Fruit fly (Drosophila melanogaster): ENCODE measurements around the gene CG13287.

Gene CG13287

dm6 chr3L:5920778-5921177 lies 38.7 kb downstream of the CG13287 start (continued):
- TF ChIP-seq hkb (optimal IDR thresholded peaks at IDR 0.05) (no peak), hkb (GFP tag; IDR thresholded peaks at IDR 0.05) (peak; percentile 42; the same call in 1 of the 2 replicates), Blimp-1 (GFP tag; optimal IDR thresholded peaks at IDR 0.05) (peak; percentile 22), CG8290 (GFP tag; optimal IDR thresholded peaks at IDR 0.05) (no peak), CG8290 (tag; optimal IDR thresholded peaks at IDR 0.05) (peak in 1 of 2 experiments; percentile 5), CG33557 (GFP tag; optimal IDR thresholded peaks at IDR 0.05) (no peak), CG12659 (GFP tag; optimal IDR thresholded peaks at IDR 0.05) (no peak), CG4707 (GFP tag; optimal IDR thresholded peaks at IDR 0.05) (no peak), CG7987 (GFP tag; optimal IDR thresholded peaks at IDR 0.05) (no peak), Hr3 (GFP tag; optimal IDR thresholded peaks at IDR 0.05) (no peak), crp (GFP tag; optimal IDR thresholded peaks at IDR 0.05) (peak in 1 of 2 experiments; percentile 71), CG12155 (GFP tag; optimal IDR thresholded peaks at IDR 0.05) (no peak), CG11723 (GFP tag; optimal IDR thresholded peaks at IDR 0.05) (no peak), cwo (GFP tag; optimal IDR thresholded peaks at IDR 0.05) (peak; percentile 0), CG11504 (tag; optimal IDR thresholded peaks at IDR 0.05) (no peak), CG17802 (tag; optimal IDR thresholded peaks at IDR 0.05) (no peak), pan (optimal IDR thresholded peaks at IDR 0.05) (no peak), pan (GFP tag; optimal IDR thresholded peaks at IDR 0.05 in 1 of 2, IDR thresholded peaks at IDR 0.05 in 1 of 2) (no peak), HLH54F (GFP tag; optimal IDR thresholded peaks at IDR 0.05) (no peak), Awh (GFP tag; IDR thresholded peaks at IDR 0.05) (0 out of 2 replicates have a peak, but pooled peaks have one; percentile 9), GATAe (GFP tag; conservative IDR thresholded peaks at IDR 0.05) (no peak)

- TF ChIP-seq crol (GFP tag; IDR thresholded peaks at IDR 0.05) = peak; percentile 67
- TF ChIP-seq so (GFP tag; IDR thresholded peaks at IDR 0.05) = no peak
- TF ChIP-seq nerfin-2 (GFP tag; IDR thresholded peaks at IDR 0.05; ENCODE audit: partially characterized antibody) = no peak
- no peak for TF ChIP-seq caup (GFP tag; optimal IDR thresholded peaks at IDR 0.05; ENCODE audit: severe bottlenecking)
- peak; percentile 1 for TF ChIP-seq MESR4 (GFP tag; optimal IDR thresholded peaks at IDR 0.05)
- TF ChIP-seq CG11695 (GFP tag; IDR thresholded peaks at IDR 0.05) = no peak
- TF ChIP-seq CG12769 (tag; optimal IDR thresholded peaks at IDR 0.05) = peak; percentile 10
- TF ChIP-seq Hr51 (GFP tag; optimal IDR thresholded peaks at IDR 0.05) = no peak
- no peak for TF ChIP-seq nom (GFP tag; optimal IDR thresholded peaks at IDR 0.05)
- TF ChIP-seq crp (GFP tag; optimal IDR thresholded peaks at IDR 0.05) = peak in 1 of 2 experiments; percentile 31
Measured at dm6 chr3L:5921216-5921615, 39.1 kb downstream of the CG13287 start, which contains the start of gene PXo. Gene PXo (minus strand): TSS chr3L:5921316.

dm6 chr3L:5922005-5922685 lies 40.0 kb downstream of the CG13287 start, which contains the start of gene CG32407:
Gene CG32407 (plus strand): TSS chr3L:5922055.
- TF ChIP-seq sob (GFP tag; IDR thresholded peaks at IDR 0.05) (0 out of 2 replicates have a peak, but pooled peaks have one; percentile 9), Hr78 (GFP tag; optimal IDR thresholded peaks at IDR 0.05) (peak in 1 of 2 experiments; percentile 4), gem (tag; optimal IDR thresholded peaks at IDR 0.05) (peak; percentile 6), jing (GFP tag; optimal IDR thresholded peaks at IDR 0.05) (no peak), Deaf1 (tag; optimal IDR thresholded peaks at IDR 0.05) (peak; percentile 40), CG12071 (GFP tag; optimal IDR thresholded peaks at IDR 0.05) (peak; percentile 9), CG17385 (GFP tag; optimal IDR thresholded peaks at IDR 0.05) (no peak), CG30020 (tag; optimal IDR thresholded peaks at IDR 0.05) (no peak), pros (GFP tag; optimal IDR thresholded peaks at IDR 0.05) (peak; percentile 65), exex (tag; optimal IDR thresholded peaks at IDR 0.05) (peak; percentile 58), fd64A (GFP tag; optimal IDR thresholded peaks at IDR 0.05) (peak; percentile 16), ham (GFP tag; IDR thresholded peaks at IDR 0.05) (no peak), CG15601 (tag; optimal IDR thresholded peaks at IDR 0.05) (peak; percentile 59), Adf1 (GFP tag; IDR thresholded peaks at IDR 0.05) (peak; percentile 36; the same call in 1 of the 2 replicates), en (GFP tag; optimal IDR thresholded peaks at IDR 0.05) (no peak), mirr (GFP tag; optimal IDR thresholded peaks at IDR 0.05) (peak; percentile 53), CG4820 (GFP tag; optimal IDR thresholded peaks at IDR 0.05) (peak; percentile 42)

Measured in whole organism, embryonic.